Fruit fly (Drosophila melanogaster) whole organism, wandering third instar larva: ENCODE results near the gene Tango6.

Source experiments
- Abd-B ChIP-seq: fragments of >200 bp; optimal IDR thresholded peaks from 2 replicates; lab custom pipeline; 2017; ENCODE audit warnings: missing biosample characterization, missing genetic modification characterization
- CG32264 ChIP-seq: fragments of 200-800 bp; sonication (Bioruptor generic); optimal IDR thresholded peaks from 2 replicates; lab custom pipeline; 2016; ENCODE audit warnings: missing biosample characterization, missing genetic modification characterization
- CrebA ChIP-seq: fragments of 200-800 bp; sonication (Bioruptor generic); optimal IDR thresholded peaks from 2 replicates; lab custom pipeline; 2016; ENCODE audit warnings: missing biosample characterization, mild to moderate bottlenecking, missing genetic modification characterization, borderline replicate concordance
- Dfd ChIP-seq: fragments of >200 bp; optimal IDR thresholded peaks from 2 replicates; lab custom pipeline; 2017; ENCODE audit warnings: missing biosample characterization, missing genetic modification characterization
- Dif ChIP-seq: fragments of 200-275, 200-300 bp; sonication (Bioruptor generic); optimal IDR thresholded peaks from 2 replicates; lab custom pipeline; 2018; ENCODE audit warnings: missing biosample characterization, missing genetic modification characterization; ENCODE audit not compliant: partially characterized antibody
- GATAd ChIP-seq: sonication (Bioruptor generic); optimal IDR thresholded peaks from 2 replicates; lab custom pipeline; 2016; ENCODE audit warnings: missing biosample characterization, missing genetic modification characterization
- Hnf4 ChIP-seq: fragments of 200-800 bp; sonication (Bioruptor generic); optimal IDR thresholded peaks from 2 replicates; lab custom pipeline; 2016; ENCODE audit warnings: missing biosample characterization, mild to moderate bottlenecking, missing genetic modification characterization
- Hr78 ChIP-seq: fragments of >200 bp; optimal IDR thresholded peaks from 2 replicates; lab custom pipeline; 2017; ENCODE audit warnings: missing biosample characterization, missing genetic modification characterization
- Hr83 ChIP-seq: fragments of 200-300 bp; sonication (Bioruptor generic); optimal IDR thresholded peaks from 2 replicates; lab custom pipeline; 2016; ENCODE audit warnings: missing biosample characterization, mild to moderate bottlenecking, missing genetic modification characterization, moderate library complexity; ENCODE audit not compliant: poor library complexity, severe bottlenecking
- Jra ChIP-seq: sonication (Bioruptor generic); optimal IDR thresholded peaks from 2 replicates; lab custom pipeline; 2016; ENCODE audit warnings: missing biosample characterization, missing genetic modification characterization
- N ChIP-seq: fragments of >200 bp; optimal IDR thresholded peaks from 2 replicates; lab custom pipeline; 2018; ENCODE audit warnings: missing biosample characterization, missing external identifiers, missing genetic modification characterization
- OdsH ChIP-seq: fragments of 200-800 bp; sonication (Bioruptor generic); optimal IDR thresholded peaks from 2 replicates; lab custom pipeline; 2016; ENCODE audit warnings: missing biosample characterization, mild to moderate bottlenecking, missing genetic modification characterization
- Rel ChIP-seq, 2 experiments: fragments of 200-800 bp; sonication (Bioruptor generic) in 1 of 2; optimal IDR thresholded peaks; 2 replicates in 1 of 2; 3 replicates in 1 of 2; lab custom pipeline; 2016 to 2019; ENCODE audit warnings: mild to moderate bottlenecking in 2 of 2, missing biosample characterization in 2 of 2, missing genetic modification characterization in 2 of 2, moderate library complexity in 1 of 2
- Vsx2 ChIP-seq: fragments of 200-300, 225-300 bp; sonication (Bioruptor generic); optimal IDR thresholded peaks from 2 replicates; lab custom pipeline; 2018; ENCODE audit warnings: missing biosample characterization, missing genetic modification characterization; ENCODE audit not compliant: partially characterized antibody
- br ChIP-seq: fragments of 200-800 bp; sonication (Bioruptor generic); optimal IDR thresholded peaks from 2 replicates; lab custom pipeline; 2016; ENCODE audit warnings: missing biosample characterization, missing genetic modification characterization
- brk ChIP-seq: fragments of 200-800 bp; sonication (Bioruptor generic); optimal IDR thresholded peaks from 2 replicates; lab custom pipeline; 2016; ENCODE audit warnings: missing biosample characterization, mild to moderate bottlenecking, missing genetic modification characterization
- dmrt93B ChIP-seq: fragments of 200-800 bp; sonication (Bioruptor generic); optimal IDR thresholded peaks from 2 replicates; lab custom pipeline; 2018; ENCODE audit warnings: missing biosample characterization, mild to moderate bottlenecking, missing genetic modification characterization
- ey ChIP-seq: fragments of 200-800 bp; sonication (Bioruptor generic); optimal IDR thresholded peaks from 2 replicates; lab custom pipeline; 2016; ENCODE audit warnings: missing biosample characterization, missing genetic modification characterization
- foxo ChIP-seq, 2 experiments: fragments of 200-800 bp; sonication (Bioruptor generic); optimal IDR thresholded peaks; 2 replicates in 1 of 2; 3 replicates in 1 of 2; lab custom pipeline; 2016 to 2017; ENCODE audit warnings: missing biosample characterization in 2 of 2, missing genetic modification characterization in 2 of 2
- fru ChIP-seq: fragments of 200-800 bp; sonication (Bioruptor generic); optimal IDR thresholded peaks from 3 replicates; lab custom pipeline; 2016; ENCODE audit warnings: missing biosample characterization, mild to moderate bottlenecking, missing genetic modification characterization
- h ChIP-seq: fragments of 200-800 bp; sonication (Bioruptor generic); optimal IDR thresholded peaks from 3 replicates; lab custom pipeline; 2016; ENCODE audit warnings: missing biosample characterization, mild to moderate bottlenecking, missing genetic modification characterization
- lola ChIP-seq: fragments of >200 bp; optimal IDR thresholded peaks from 2 replicates; lab custom pipeline; 2017; ENCODE audit warnings: missing biosample characterization, missing genetic modification characterization
- psq ChIP-seq: fragments of 200-800 bp; sonication (Bioruptor generic); optimal IDR thresholded peaks from 3 replicates; lab custom pipeline; 2017; ENCODE audit warnings: missing biosample characterization, mild to moderate bottlenecking, missing genetic modification characterization, moderate library complexity
- rgr ChIP-seq: fragments of 200-800 bp; sonication (Bioruptor generic); optimal IDR thresholded peaks from 3 replicates; lab custom pipeline; 2016; ENCODE audit warnings: missing biosample characterization, mild to moderate bottlenecking, missing genetic modification characterization
- sage ChIP-seq: fragments of 200-800 bp; sonication (Bioruptor generic); optimal IDR thresholded peaks from 2 replicates; lab custom pipeline; 2016; ENCODE audit warnings: missing biosample characterization, mild to moderate bottlenecking, missing genetic modification characterization
- sv ChIP-seq: fragments of 200-800 bp; sonication (Bioruptor generic); optimal IDR thresholded peaks from 3 replicates; lab custom pipeline; 2016; ENCODE audit warnings: missing biosample characterization, missing genetic modification characterization
- tai ChIP-seq: sonication (Bioruptor generic); optimal IDR thresholded peaks from 2 replicates; lab custom pipeline; 2016; ENCODE audit warnings: missing biosample characterization, missing genetic modification characterization
- usp ChIP-seq: fragments of >200 bp; optimal IDR thresholded peaks from 2 replicates; lab custom pipeline; 2017; ENCODE audit warnings: missing biosample characterization, missing genetic modification characterization
- woc ChIP-seq: sonication (Bioruptor generic); optimal IDR thresholded peaks from 2 replicates; lab custom pipeline; 2016; ENCODE audit warnings: missing biosample characterization, mild to moderate bottlenecking, missing genetic modification characterization

Gene Tango6

dm6 chr2L:18974063-18974779, 5.4 kb downstream of the Tango6 start, which contains the start of the genes L2HGDH and CG10431 (continued):
- TF ChIP-seq Dif (GFP tag; lab: Kevin White, UChicago) (peak; percentile 60), Dfd (GFP tag; lab: Kevin White, UChicago) (no peak), dmrt93B (GFP tag; lab: Kevin White, UChicago) (no peak), rgr (GFP tag; lab: Kevin White, UChicago) (peak; percentile 76), OdsH (GFP tag; lab: Kevin White, UChicago) (peak; percentile 78), Rel (GFP tag; optimal IDR thresholded peaks at IDR 0.05; lab: Kevin White, UChicago) (no peak), Rel (tag; optimal IDR thresholded peaks at IDR 0.05; lab: Kevin White, UChicago) (peak; percentile 57), GATAd (GFP tag; lab: Kevin White, UChicago) (peak; percentile 64), usp (no peak), fru (GFP tag; lab: Kevin White, UChicago) (peak; percentile 79)

- TF ChIP-seq lola (GFP tag; lab: Kevin White, UChicago) (no peak), foxo (GFP tag; optimal IDR thresholded peaks at IDR 0.05; lab: Kevin White, UChicago) (no peak), usp (no peak), N (GFP tag; lab: Kevin White, UChicago) (no peak), GATAd (GFP tag; lab: Kevin White, UChicago) (no peak), Abd-B (GFP tag; lab: Kevin White, UChicago) (no peak), psq (no peak), sv (GFP tag; lab: Kevin White, UChicago) (no peak)
Measured at dm6 chr2L:18976749-18977148, 7.9 kb downstream of the Tango6 start.

- no peak for TF ChIP-seq Hr78 (GFP tag; lab: Kevin White, UChicago)
- TF ChIP-seq tai = no peak
- no peak for TF ChIP-seq Hr83 (GFP tag; lab: Kevin White, UChicago)
- TF ChIP-seq OdsH (GFP tag; lab: Kevin White, UChicago) = no peak
- TF ChIP-seq usp = no peak
- no peak for TF ChIP-seq woc (GFP tag; lab: Kevin White, UChicago)
- TF ChIP-seq CrebA (GFP tag; lab: Kevin White, UChicago) = no peak
- no peak for TF ChIP-seq Jra (GFP tag; lab: Kevin White, UChicago)
- TF ChIP-seq sage (GFP tag; lab: Kevin White, UChicago) = no peak
- no peak for TF ChIP-seq Rel (GFP tag; optimal IDR thresholded peaks at IDR 0.05; lab: Kevin White, UChicago)
- no peak for TF ChIP-seq Rel (tag; optimal IDR thresholded peaks at IDR 0.05; lab: Kevin White, UChicago)
- no peak for TF ChIP-seq Dfd (GFP tag; lab: Kevin White, UChicago)
- no peak for TF ChIP-seq fru (GFP tag; lab: Kevin White, UChicago)
Measured at dm6 chr2L:18978923-18979322, 10.1 kb downstream of the Tango6 start.

dm6 chr2L:18979407-18979806, 10.6 kb downstream of the Tango6 start:
- no peak for TF ChIP-seq psq
- TF ChIP-seq sv (GFP tag; lab: Kevin White, UChicago) = no peak
- TF ChIP-seq br (GFP tag; lab: Kevin White, UChicago) = no peak
- TF ChIP-seq, all 38 proteins: peak for 0

dm6 chr2L:18980982-18981381, 12.2 kb downstream of the Tango6 start:
- TF ChIP-seq psq = no peak
- TF ChIP-seq Vsx2 = no peak
- no peak for TF ChIP-seq tai
- TF ChIP-seq dmrt93B (GFP tag; lab: Kevin White, UChicago) = no peak
- no peak for TF ChIP-seq Jra (GFP tag; lab: Kevin White, UChicago)
- TF ChIP-seq GATAd (GFP tag; lab: Kevin White, UChicago) = no peak
- TF ChIP-seq ey (GFP tag; lab: Kevin White, UChicago) = no peak
- no peak for TF ChIP-seq sv (GFP tag; lab: Kevin White, UChicago)
- TF ChIP-seq CrebA (GFP tag; lab: Kevin White, UChicago) = no peak
- no peak for TF ChIP-seq Abd-B (GFP tag; lab: Kevin White, UChicago)

- TF ChIP-seq rgr (GFP tag; lab: Kevin White, UChicago) (peak; percentile 57), br (GFP tag; lab: Kevin White, UChicago) (peak; percentile 31), fru (GFP tag; lab: Kevin White, UChicago) (peak; percentile 21), foxo (GFP tag; optimal IDR thresholded peaks at IDR 0.05; lab: Kevin White, UChicago) (peak in 1 of 2 experiments; percentile 17), Jra (GFP tag; lab: Kevin White, UChicago) (peak; percentile 43), h (GFP tag; lab: Kevin White, UChicago) (peak; percentile 41), Hnf4 (GFP tag; lab: Kevin White, UChicago) (peak; percentile 66), CG32264 (no peak), Vsx2 (no peak), OdsH (GFP tag; lab: Kevin White, UChicago) (peak; percentile 45), Hr83 (GFP tag; lab: Kevin White, UChicago) (peak; percentile 98), brk (GFP tag; lab: Kevin White, UChicago) (peak; percentile 47), tai (no peak)
Measured at dm6 chr2L:18981484-18981883, 12.7 kb downstream of the Tango6 start.
